Fruit fly (Drosophila melanogaster): ENCODE measurements around the gene aop.
A peak's percentile ranks its signal among the peaks of the same experiment; 100 is the strongest.

Gene aop

dm6 chr2L:2130157-2130987 lies 48.2 kb downstream of the aop start, which contains the start of gene Glyp (continued):
- peak; percentile 95 for TF ChIP-seq acj6 (GFP tag; optimal IDR thresholded peaks at IDR 0.05)
- TF ChIP-seq Eip78C (GFP tag): peak; percentile 98
- peak; percentile 98 for TF ChIP-seq Ets96B (tag; optimal IDR thresholded peaks at IDR 0.05)
- TF ChIP-seq Hr38 (GFP tag; optimal IDR thresholded peaks at IDR 0.05): no peak
- TF ChIP-seq CG6792 (GFP tag; optimal IDR thresholded peaks at IDR 0.05): peak; percentile 96
- peak; percentile 94 for TF ChIP-seq topi (GFP tag; optimal IDR thresholded peaks at IDR 0.05)
- peak; percentile 86 to 95 for TF ChIP-seq salr (GFP tag; optimal IDR thresholded peaks at IDR 0.05)
- peak; percentile 97 for TF ChIP-seq Eip93F (GFP tag; optimal IDR thresholded peaks at IDR 0.05)
- TF ChIP-seq CG11762 (GFP tag; optimal IDR thresholded peaks at IDR 0.05; ENCODE audit: insufficient read depth): peak; percentile 95
- TF ChIP-seq cyc (GFP tag; optimal IDR thresholded peaks at IDR 0.05): peak; percentile 90
- TF ChIP-seq CG1621 (tag; optimal IDR thresholded peaks at IDR 0.05): peak; percentile 88
- TF ChIP-seq fd85E (GFP tag; optimal IDR thresholded peaks at IDR 0.05): peak; percentile 87
- TF ChIP-seq Ets21C (GFP tag; optimal IDR thresholded peaks at IDR 0.05): peak; percentile 77
- TF ChIP-seq CG7368 (GFP tag; optimal IDR thresholded peaks at IDR 0.05): peak; percentile 94
- TF ChIP-seq CG6854 (GFP tag; optimal IDR thresholded peaks at IDR 0.05): peak; percentile 97
- TF ChIP-seq Sox14 (GFP tag; optimal IDR thresholded peaks at IDR 0.05): peak; percentile 89
- TF ChIP-seq pdm3 (GFP tag; optimal IDR thresholded peaks at IDR 0.05): peak; percentile 95
- peak; percentile 96 for TF ChIP-seq vri (GFP tag; optimal IDR thresholded peaks at IDR 0.05)
- TF ChIP-seq CG34406 (GFP tag; optimal IDR thresholded peaks at IDR 0.05): peak; percentile 98
- peak; percentile 93 for TF ChIP-seq CG11294 (GFP tag; IDR thresholded peaks at IDR 0.05)
- TF ChIP-seq achi (GFP tag; optimal IDR thresholded peaks at IDR 0.05): peak; percentile 100
- peak; percentile 89 for TF ChIP-seq CG11902 (GFP tag; optimal IDR thresholded peaks at IDR 0.05)
- TF ChIP-seq esn (GFP tag; optimal IDR thresholded peaks at IDR 0.05): peak; percentile 98
- peak; percentile 82 for TF ChIP-seq Hr39 (GFP tag; optimal IDR thresholded peaks at IDR 0.05)
- peak; percentile 88 for TF ChIP-seq Blimp-1 (GFP tag; optimal IDR thresholded peaks at IDR 0.05)
- peak; percentile 98 for TF ChIP-seq CG8119 (GFP tag; IDR thresholded peaks at IDR 0.05)
- TF ChIP-seq Sox15 (GFP tag; optimal IDR thresholded peaks at IDR 0.05): peak; percentile 93
- peak; percentile 97 for TF ChIP-seq CG3919 (GFP tag; optimal IDR thresholded peaks at IDR 0.05)
- peak; percentile 93 for TF ChIP-seq CG10669 (GFP tag; optimal IDR thresholded peaks at IDR 0.05)
- TF ChIP-seq CG8319 (GFP tag; optimal IDR thresholded peaks at IDR 0.05): peak; percentile 92
- TF ChIP-seq CG8632 (GFP tag; optimal IDR thresholded peaks at IDR 0.05): peak; percentile 98
- peak; percentile 97 for TF ChIP-seq svp (GFP tag)
- TF ChIP-seq Lpt (GFP tag; optimal IDR thresholded peaks at IDR 0.05): peak; percentile 97
- peak; percentile 93 for TF ChIP-seq lz (GFP tag; optimal IDR thresholded peaks at IDR 0.05)
- peak; percentile 96 for TF ChIP-seq spab (GFP tag; optimal IDR thresholded peaks at IDR 0.05)
- peak; percentile 95 for TF ChIP-seq Eip75B (GFP tag; optimal IDR thresholded peaks at IDR 0.05)
- peak; percentile 99 for TF ChIP-seq CG6276 (GFP tag; optimal IDR thresholded peaks at IDR 0.05)

DNA sequence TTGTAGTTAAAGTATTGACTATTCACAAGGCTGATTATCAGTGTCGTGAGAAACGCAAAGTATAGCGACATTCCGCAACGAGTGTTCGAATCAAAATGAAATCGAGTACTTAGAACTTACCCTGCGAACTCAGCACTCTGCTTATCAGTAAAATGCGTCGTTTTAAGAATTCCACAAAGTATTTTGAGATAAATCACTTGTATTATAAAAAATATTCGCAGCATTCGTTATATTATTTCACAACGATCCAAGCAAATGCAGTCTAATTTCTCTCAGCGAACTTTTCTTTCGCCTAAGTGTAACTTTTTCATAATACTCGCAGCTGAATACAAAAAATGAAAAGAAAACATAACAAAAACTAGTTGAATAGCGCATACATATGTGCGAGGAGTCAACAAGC lies 49.4 kb downstream of the aop start, which contains the start of gene CG4259:
Gene CG4259, minus strand, starts transcription at position 101 of the 400 bp plus-strand sequence.
- peak; percentile 57 for TF ChIP-seq svp (GFP tag)
- no peak for TF ChIP-seq spab (GFP tag; optimal IDR thresholded peaks at IDR 0.05)
- TF ChIP-seq Smox (GFP tag; optimal IDR thresholded peaks at IDR 0.05): no peak
- TF ChIP-seq Eip78C (GFP tag): peak; percentile 4

DNA sequence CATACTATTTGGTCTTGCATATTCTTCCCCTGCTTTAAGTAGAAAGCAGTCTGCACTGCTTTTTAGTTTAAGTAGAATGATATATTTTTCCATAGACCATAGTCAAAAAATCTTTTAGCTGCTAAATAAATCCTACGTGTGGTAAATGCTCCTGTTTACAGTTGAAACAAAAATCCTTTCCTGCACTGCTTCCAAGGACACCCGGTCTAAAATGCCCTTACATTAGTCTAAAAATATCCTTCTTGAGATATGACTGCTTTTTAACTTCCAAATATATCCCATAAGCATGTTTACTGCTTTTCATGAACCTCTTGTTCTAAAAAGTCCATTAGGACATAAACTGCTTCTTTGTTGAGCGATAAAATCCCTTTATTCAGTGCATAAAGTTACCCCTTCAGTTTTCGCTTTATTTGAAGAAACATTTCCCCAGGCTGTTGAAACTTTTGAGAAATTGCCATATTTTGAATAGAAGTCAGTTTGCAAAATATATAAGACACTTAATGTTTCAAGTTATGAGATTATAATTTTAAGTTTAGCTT lies 68.1 kb downstream of the aop start:
- TF ChIP-seq fkh (GFP tag; optimal IDR thresholded peaks at IDR 0.05) (no peak), CG8119 (GFP tag; IDR thresholded peaks at IDR 0.05) (no peak), CG10669 (GFP tag; optimal IDR thresholded peaks at IDR 0.05) (no peak), fd85E (GFP tag; optimal IDR thresholded peaks at IDR 0.05) (no peak), CG4318 (GFP tag; optimal IDR thresholded peaks at IDR 0.05) (no peak)
